Fruit fly (Drosophila melanogaster): Measurements from ENCODE around the gene alpha4GT1.

Gene alpha4GT1

DNA sequence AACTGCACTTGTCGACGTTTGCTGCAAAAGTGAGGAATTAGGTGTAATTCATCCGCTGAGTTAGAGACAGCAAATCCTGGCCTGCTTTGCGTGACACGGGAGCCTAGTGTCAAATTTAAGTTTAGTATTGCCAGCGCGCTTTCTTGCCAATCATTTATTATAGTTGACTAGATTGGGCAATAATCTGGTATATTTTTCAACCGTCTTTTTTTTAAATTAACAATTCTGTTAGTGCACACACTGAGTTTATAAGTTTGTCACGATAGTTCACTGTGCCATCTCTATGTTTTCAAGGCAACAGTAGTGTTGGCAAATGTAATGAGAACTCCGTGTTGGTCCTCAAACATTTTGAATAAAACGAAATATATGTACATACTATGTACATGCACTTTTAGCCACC lies 46.1 kb downstream of the alpha4GT1 start, which contains the start of the genes CG9641 and CG3165 (continued):
- TF ChIP-seq CG8319 (GFP tag; optimal IDR thresholded peaks at IDR 0.05): no peak
- no peak for TF ChIP-seq CG34406 (GFP tag; optimal IDR thresholded peaks at IDR 0.05)
- TF ChIP-seq esn (GFP tag; optimal IDR thresholded peaks at IDR 0.05): peak; percentile 91
- TF ChIP-seq Gug (GFP tag; IDR thresholded peaks at IDR 0.05): peak; percentile 82
- no peak for TF ChIP-seq fkh (GFP tag; optimal IDR thresholded peaks at IDR 0.05)
- TF ChIP-seq Eip75B (GFP tag; optimal IDR thresholded peaks at IDR 0.05): no peak
- TF ChIP-seq CG31627 (GFP tag; optimal IDR thresholded peaks at IDR 0.05): peak; percentile 92
- TF ChIP-seq Blimp-1 (GFP tag; optimal IDR thresholded peaks at IDR 0.05): no peak
- TF ChIP-seq cyc (GFP tag; optimal IDR thresholded peaks at IDR 0.05): peak; percentile 92
- TF ChIP-seq CG7368 (GFP tag; optimal IDR thresholded peaks at IDR 0.05): no peak
- TF ChIP-seq dsx (GFP tag; optimal IDR thresholded peaks at IDR 0.05; ENCODE audit: poor library complexity, severe bottlenecking): no peak
- peak; percentile 73 for TF ChIP-seq Sox15 (GFP tag; optimal IDR thresholded peaks at IDR 0.05)
- TF ChIP-seq svp (GFP tag): no peak
- TF ChIP-seq Smox (GFP tag; optimal IDR thresholded peaks at IDR 0.05): no peak
- no peak for TF ChIP-seq CG6808 (GFP tag; optimal IDR thresholded peaks at IDR 0.05)
- no peak for TF ChIP-seq pdm3 (GFP tag; optimal IDR thresholded peaks at IDR 0.05)
- no peak for TF ChIP-seq ss (GFP tag; optimal IDR thresholded peaks at IDR 0.05)
- peak; percentile 74 for TF ChIP-seq CG6854 (GFP tag; optimal IDR thresholded peaks at IDR 0.05)
- no peak for TF ChIP-seq CG9139 (GFP tag; optimal IDR thresholded peaks at IDR 0.05)
- TF ChIP-seq lz (GFP tag; optimal IDR thresholded peaks at IDR 0.05): peak; percentile 92

DNA sequence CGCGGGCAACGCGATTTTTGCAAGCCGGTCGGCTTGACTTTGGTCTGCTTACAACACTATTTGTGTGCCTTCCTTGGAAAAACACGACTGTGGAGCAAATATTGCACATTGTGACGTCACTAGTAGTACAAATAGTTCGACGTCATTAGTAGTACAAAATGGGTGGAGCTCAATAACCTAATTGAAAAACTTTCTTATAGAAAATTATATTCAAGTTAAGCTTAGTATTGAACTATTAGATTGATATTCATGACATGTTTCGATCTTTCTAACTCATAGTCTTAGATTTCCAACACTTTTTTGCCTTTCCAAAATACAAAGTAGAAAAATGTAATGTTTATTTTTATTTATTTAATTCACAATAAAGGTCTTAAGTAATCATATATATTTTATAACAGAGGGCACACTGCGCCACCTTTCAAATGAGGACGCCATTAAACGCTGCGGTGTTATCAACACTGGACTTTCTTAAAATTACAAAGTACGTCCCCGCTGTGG lies 50.5 kb downstream of the alpha4GT1 start, which contains the start of the genes Rrp1 and gammaTub23C:
Rrp1 (minus strand) TSS at position 70 of the 498 bp plus-strand sequence.
gammaTub23C (plus strand) TSS at position 453 of the 498 bp plus-strand sequence.
- TF ChIP-seq svp (GFP tag) (no peak), spab (GFP tag; optimal IDR thresholded peaks at IDR 0.05) (peak; percentile 84), Eip93F (GFP tag; optimal IDR thresholded peaks at IDR 0.05) (peak; percentile 54), Hr39 (GFP tag; optimal IDR thresholded peaks at IDR 0.05) (peak; percentile 88), CG10631 (GFP tag; optimal IDR thresholded peaks at IDR 0.05) (peak; percentile 94), salr (GFP tag; optimal IDR thresholded peaks at IDR 0.05) (peak in 1 of 2 experiments; percentile 53), net (GFP tag; optimal IDR thresholded peaks at IDR 0.05) (peak; percentile 89), Hr4 (GFP tag; optimal IDR thresholded peaks at IDR 0.05) (peak; percentile 91), CG3919 (GFP tag; optimal IDR thresholded peaks at IDR 0.05) (peak; percentile 91), Gug (GFP tag; IDR thresholded peaks at IDR 0.05) (peak; percentile 66), Sox102F (GFP tag; optimal IDR thresholded peaks at IDR 0.05) (peak; percentile 84), CG16779 (tag; optimal IDR thresholded peaks at IDR 0.05) (no peak), ss (GFP tag; optimal IDR thresholded peaks at IDR 0.05) (peak; percentile 78 to 91), Met (GFP tag; optimal IDR thresholded peaks at IDR 0.05) (peak; percentile 84), CG8319 (GFP tag; optimal IDR thresholded peaks at IDR 0.05) (peak; percentile 90), CG10669 (GFP tag; optimal IDR thresholded peaks at IDR 0.05) (peak; percentile 87), Hr38 (GFP tag; optimal IDR thresholded peaks at IDR 0.05) (no peak), Eip78C (GFP tag) (peak; percentile 97), CG6163 (GFP tag; IDR thresholded peaks at IDR 0.05) (peak; percentile 76), topi (GFP tag; optimal IDR thresholded peaks at IDR 0.05) (peak; percentile 89), CG34406 (GFP tag; optimal IDR thresholded peaks at IDR 0.05) (peak; percentile 90), dsx (GFP tag; optimal IDR thresholded peaks at IDR 0.05; ENCODE audit: poor library complexity, severe bottlenecking) (peak; percentile 90), Sox14 (GFP tag; optimal IDR thresholded peaks at IDR 0.05) (peak; percentile 87), CG11294 (GFP tag; IDR thresholded peaks at IDR 0.05) (peak; percentile 76), OdsH (GFP tag; optimal IDR thresholded peaks at IDR 0.05) (peak; percentile 93), Lpt (GFP tag; optimal IDR thresholded peaks at IDR 0.05) (peak; percentile 88), fd85E (GFP tag; optimal IDR thresholded peaks at IDR 0.05) (no peak), CG7368 (GFP tag; optimal IDR thresholded peaks at IDR 0.05) (no peak), CG8632 (GFP tag; optimal IDR thresholded peaks at IDR 0.05) (peak; percentile 90), Blimp-1 (GFP tag; optimal IDR thresholded peaks at IDR 0.05) (peak; percentile 82), Smox (GFP tag; optimal IDR thresholded peaks at IDR 0.05) (peak; percentile 85), vri (GFP tag; optimal IDR thresholded peaks at IDR 0.05) (no peak), CG4318 (GFP tag; optimal IDR thresholded peaks at IDR 0.05) (peak; percentile 89), CG6792 (GFP tag; optimal IDR thresholded peaks at IDR 0.05) (peak; percentile 89), CG15336 (GFP tag; IDR thresholded peaks at IDR 0.05) (peak; percentile 86), CG11762 (GFP tag; optimal IDR thresholded peaks at IDR 0.05; ENCODE audit: insufficient read depth) (peak; percentile 90), CG32006 (GFP tag; optimal IDR thresholded peaks at IDR 0.05) (peak; percentile 96), achi (GFP tag; optimal IDR thresholded peaks at IDR 0.05) (peak; percentile 91)

Data from whole organism, prepupa.